Worm (Caenorhabditis elegans) whole organism, young adult: Measurements from ENCODE around the gene B0035.15.

Source experiments
- B0035.1 ChIP-seq: sonication (generic microtip); optimal IDR thresholded peaks from 2 replicates; lab custom pipeline; 2016; ENCODE audit warnings: missing genetic modification characterization, mild to moderate bottlenecking, missing compliant biosample characterization, missing genotype, missing genetic modification reagents
- D2030.7 ChIP-seq: fragments of 200-800 bp; sonication (Bioruptor generic); IDR thresholded peaks from 2 replicates; pipeline ENCODE4 v1.3.6; 2022; ENCODE audit warnings: missing genetic modification reagents, missing genetic modification characterization, missing compliant biosample characterization
- F10E7.11 ChIP-seq: sonication (generic microtip); optimal IDR thresholded peaks from 2 replicates; lab custom pipeline; 2017; ENCODE audit warnings: mild to moderate bottlenecking, missing genetic modification characterization, moderate library complexity, missing compliant biosample characterization
- F33H1.4 ChIP-seq: fragments of 200-800 bp; sonication (Bioruptor generic); IDR thresholded peaks from 2 replicates; pipeline ENCODE4 v1.3.6; 2022; ENCODE audit warnings: missing genetic modification reagents, missing genetic modification characterization, missing compliant biosample characterization
- F49E8.2 ChIP-seq: sonication (generic microtip); optimal IDR thresholded peaks from 3 replicates; lab custom pipeline; 2017; ENCODE audit warnings: missing genetic modification characterization, mild to moderate bottlenecking, missing compliant biosample characterization, antibody characterized with exemption, moderate library complexity; ENCODE audit not compliant: insufficient read depth
- K12H6.12 ChIP-seq: fragments of 200-800 bp; sonication (Bioruptor generic); optimal IDR thresholded peaks from 2 replicates; lab custom pipeline; 2018; ENCODE audit warnings: mild to moderate bottlenecking, missing genetic modification characterization, missing compliant biosample characterization
- akir-1 ChIP-seq: fragments of 200-800 bp; sonication (Bioruptor generic); optimal IDR thresholded peaks from 2 replicates; lab custom pipeline; 2018; ENCODE audit warnings: mild to moderate bottlenecking, missing genetic modification characterization, moderate library complexity, missing compliant biosample characterization
- attf-5 ChIP-seq: fragments of 200-800 bp; sonication (Bioruptor generic); optimal IDR thresholded peaks from 2 replicates; lab custom pipeline; 2018; ENCODE audit warnings: mild to moderate bottlenecking, missing genetic modification characterization, missing compliant biosample characterization
- ccch-3 ChIP-seq: fragments of 200-800 bp; sonication (Bioruptor generic); optimal IDR thresholded peaks from 2 replicates; lab custom pipeline; 2018; ENCODE audit warnings: mild to moderate bottlenecking, missing genetic modification characterization, missing compliant biosample characterization
- cebp-1 ChIP-seq, 2 experiments: fragments of 200-800 bp in 1 of 2; sonication (Bioruptor generic) in 1 of 2; sonication (generic microtip) in 1 of 2; IDR thresholded peaks in 1 of 2; optimal IDR thresholded peaks in 1 of 2; 2 replicates each; pipeline versions ENCODE4 v1.3.6 to Lab custom; 2017 to 2022; ENCODE audit warnings: missing compliant biosample characterization in 2 of 2, missing genetic modification characterization in 2 of 2, mild to moderate bottlenecking in 1 of 2, missing genetic modification reagents in 1 of 2, moderate library complexity in 1 of 2
- ceh-100 ChIP-seq: fragments of 200-800 bp; sonication (Bioruptor generic); IDR thresholded peaks from 2 replicates; pipeline ENCODE4 v1.3.6; 2022; ENCODE audit warnings: missing genetic modification reagents, missing genetic modification characterization, missing compliant biosample characterization
- ceh-27 ChIP-seq: fragments of 200-800 bp; sonication (Bioruptor generic); optimal IDR thresholded peaks from 2 replicates; lab custom pipeline; 2018; ENCODE audit warnings: mild to moderate bottlenecking, missing genetic modification characterization, moderate library complexity, missing compliant biosample characterization
- ceh-79 ChIP-seq: sonication (generic microtip); optimal IDR thresholded peaks from 2 replicates; lab custom pipeline; 2017; ENCODE audit warnings: mild to moderate bottlenecking, missing genetic modification characterization, missing compliant biosample characterization
- ceh-91 ChIP-seq: fragments of 200-800 bp; sonication (Bioruptor generic); IDR thresholded peaks from 2 replicates; pipeline ENCODE4 v1.3.6; 2022; ENCODE audit warnings: missing genetic modification reagents, missing genetic modification characterization, missing compliant biosample characterization
- dox-1 ChIP-seq: fragments of 200-800 bp; sonication (Bioruptor generic); IDR thresholded peaks from 2 replicates; pipeline ENCODE4 v1.3.6; 2022; ENCODE audit warnings: missing genetic modification reagents, missing genetic modification characterization, missing compliant biosample characterization
- egl-18 ChIP-seq: fragments of 200-800 bp; sonication (Bioruptor generic); IDR thresholded peaks from 2 replicates; pipeline ENCODE4 v1.3.6; 2022; ENCODE audit warnings: missing genetic modification reagents, missing genetic modification characterization, missing compliant biosample characterization
- hmg-1.2 ChIP-seq: fragments of 200-800 bp; sonication (Bioruptor generic); IDR thresholded peaks from 2 replicates; pipeline ENCODE4 v1.3.6; 2022; ENCODE audit warnings: missing genetic modification reagents, missing genetic modification characterization, missing compliant biosample characterization
- lag-1 ChIP-seq: fragments of 200-800 bp; sonication (Bioruptor generic); IDR thresholded peaks from 2 replicates; pipeline ENCODE4 v1.3.6; 2022; ENCODE audit warnings: missing genetic modification reagents, missing genetic modification characterization, missing compliant biosample characterization
- lin-40 ChIP-seq: sonication (generic microtip); optimal IDR thresholded peaks from 2 replicates; lab custom pipeline; 2016; ENCODE audit warnings: missing genetic modification characterization, mild to moderate bottlenecking, missing compliant biosample characterization, missing genotype, missing genetic modification reagents
- lsl-1 ChIP-seq: fragments of 200-800 bp; sonication (Bioruptor generic); optimal IDR thresholded peaks from 2 replicates; lab custom pipeline; 2018; ENCODE audit warnings: mild to moderate bottlenecking, missing genetic modification characterization, moderate library complexity, missing compliant biosample characterization
- madf-3 ChIP-seq: fragments of 200-800 bp; sonication (Bioruptor generic); IDR thresholded peaks from 2 replicates; pipeline ENCODE4 v1.3.6; 2022; ENCODE audit warnings: missing genetic modification reagents, missing genetic modification characterization, missing compliant biosample characterization
- madf-6 ChIP-seq: fragments of 200-800 bp; sonication (Bioruptor generic); IDR thresholded peaks from 2 replicates; pipeline ENCODE4 v1.3.6; 2022; ENCODE audit warnings: missing genetic modification reagents, missing genetic modification characterization, missing compliant biosample characterization
- madf-8 ChIP-seq: fragments of 200-800 bp; sonication (Bioruptor generic); conservative IDR thresholded peaks from 2 replicates; pipeline ENCODE4 v1.3.6; 2022; ENCODE audit warnings: missing genetic modification reagents, missing genetic modification characterization, missing compliant biosample characterization
- mcd-1 ChIP-seq: fragments of 200-800 bp; sonication (Bioruptor generic); IDR thresholded peaks from 2 replicates; pipeline ENCODE4 v1.3.6; 2022; ENCODE audit warnings: missing genetic modification reagents, missing genetic modification characterization, missing compliant biosample characterization
- rcor-1 ChIP-seq: fragments of 200-800 bp; sonication (Bioruptor generic); IDR thresholded peaks from 2 replicates; pipeline ENCODE4 v1.3.6; 2022; ENCODE audit warnings: missing genetic modification reagents, missing genetic modification characterization, missing compliant biosample characterization
- snpc-1.3 ChIP-seq: sonication (generic microtip); optimal IDR thresholded peaks from 2 replicates; lab custom pipeline; 2017; ENCODE audit warnings: missing genetic modification characterization, mild to moderate bottlenecking, missing compliant biosample characterization, antibody characterized with exemption, moderate library complexity, missing genotype, missing genetic modification reagents; ENCODE audit not compliant: insufficient read depth
- snpc-3.4 ChIP-seq: sonication (generic microtip); optimal IDR thresholded peaks from 2 replicates; lab custom pipeline; 2017; ENCODE audit warnings: missing genetic modification characterization, mild to moderate bottlenecking, missing compliant biosample characterization, antibody characterized with exemption, moderate library complexity, missing genotype, missing genetic modification reagents
- xnd-1 ChIP-seq: sonication (generic microtip); optimal IDR thresholded peaks from 2 replicates; lab custom pipeline; 2016; ENCODE audit warnings: missing genotype, missing genetic modification reagents, missing genetic modification characterization, missing compliant biosample characterization
- zfh-2 ChIP-seq: fragments of 200-800 bp; sonication (Bioruptor generic); conservative IDR thresholded peaks from 2 replicates; pipeline ENCODE4 v1.3.6; 2022; ENCODE audit warnings: missing genetic modification reagents, missing genetic modification characterization, missing compliant biosample characterization
- ztf-22 ChIP-seq: fragments of 200-800 bp; sonication (Bioruptor generic); optimal IDR thresholded peaks from 2 replicates; lab custom pipeline; 2018; ENCODE audit warnings: mild to moderate bottlenecking, missing genetic modification characterization, moderate library complexity, missing compliant biosample characterization
- ztf-28 ChIP-seq: fragments of 200-800 bp; sonication (Bioruptor generic); IDR thresholded peaks from 2 replicates; pipeline ENCODE4 v1.3.6; 2022; ENCODE audit warnings: missing genetic modification reagents, missing genetic modification characterization, missing compliant biosample characterization
- ztf-6 ChIP-seq: fragments of 200-800 bp; sonication (Bioruptor generic); IDR thresholded peaks from 2 replicates; pipeline ENCODE4 v1.3.6; 2022; ENCODE audit warnings: missing genetic modification reagents, missing genetic modification characterization, missing compliant biosample characterization

Gene B0035.15

ce11 chrIV:11298154-11299086 is at the start of gene B0035.15, which contains the start of gene dnj-1:
B0035.15 (minus strand) TSS chrIV:11298252.
dnj-1 (plus strand) TSS chrIV:11299036.
- no peak for TF ChIP-seq cebp-1 (GFP tag; IDR thresholded peaks at IDR 0.05; lab: Robert Waterston, UW)
- TF ChIP-seq cebp-1 (tag; optimal IDR thresholded peaks at IDR 0.05; lab: Kevin White, UChicago) = peak; percentile 42
- TF ChIP-seq hmg-1.2 = peak; percentile 30; the same call in 1 of the 2 replicates
- TF ChIP-seq F33H1.4 (GFP tag; lab: Robert Waterston, UW) = peak; percentile 81
- peak; percentile 56 for TF ChIP-seq attf-5 (GFP tag; lab: Kevin White, UChicago)
- TF ChIP-seq madf-6 (GFP tag; lab: Robert Waterston, UW) = peak; percentile 78
- no peak for TF ChIP-seq snpc-1.3 (tag; lab: Kevin White, UChicago)
- peak; percentile 34; the same call in 1 of the 2 replicates for TF ChIP-seq madf-8 (GFP tag; lab: Robert Waterston, UW)
- TF ChIP-seq lin-40 (tag; lab: Kevin White, UChicago) = peak; percentile 19
- TF ChIP-seq ztf-22 = no peak
- peak; percentile 82 for TF ChIP-seq lsl-1 (GFP tag; lab: Kevin White, UChicago)
- peak; percentile 69 for TF ChIP-seq xnd-1 (tag; lab: Kevin White, UChicago)
- peak; percentile 68 for TF ChIP-seq mcd-1 (GFP tag; lab: Robert Waterston, UW)
- TF ChIP-seq D2030.7 (GFP tag; lab: Robert Waterston, UW) = 0 out of 2 replicates have a peak, but pooled peaks have one; percentile 19
- 0 out of 2 replicates have a peak, but pooled peaks have one; percentile 19 for TF ChIP-seq madf-3 (GFP tag; lab: Robert Waterston, UW)
- TF ChIP-seq ceh-91 (GFP tag; lab: Robert Waterston, UW) = no peak
- TF ChIP-seq F10E7.11 = no peak

- TF ChIP-seq rcor-1 (GFP tag; lab: Robert Waterston, UW) (no peak), egl-18 (no peak), dox-1 (GFP tag; lab: Robert Waterston, UW) (no peak), snpc-3.4 (tag; lab: Kevin White, UChicago) (no peak), ccch-3 (GFP tag; lab: Kevin White, UChicago) (no peak), ztf-6 (GFP tag; lab: Robert Waterston, UW) (no peak), ztf-28 (GFP tag; lab: Robert Waterston, UW) (no peak), hmg-1.2 (no peak), zfh-2 (GFP tag; lab: Robert Waterston, UW) (no peak), mcd-1 (GFP tag; lab: Robert Waterston, UW) (no peak)
Observed at ce11 chrIV:11347275-11347674, 49.2 kb upstream of the B0035.15 start.

- TF ChIP-seq K12H6.12 = no peak
- no peak for TF ChIP-seq madf-6 (GFP tag; lab: Robert Waterston, UW)
- no peak for TF ChIP-seq lag-1 (GFP tag; lab: Robert Waterston, UW)
- no peak for TF ChIP-seq akir-1
- TF ChIP-seq ceh-79 = no peak
- no peak for TF ChIP-seq ceh-27 (GFP tag; lab: Kevin White, UChicago)
- TF ChIP-seq ceh-100 (GFP tag; lab: Robert Waterston, UW) = no peak
- TF ChIP-seq B0035.1 = no peak
- TF ChIP-seq F49E8.2 (tag; lab: Kevin White, UChicago) = no peak
Observed at ce11 chrIV:11344288-11344687, 46.2 kb upstream of the B0035.15 start.
